Worm (Caenorhabditis elegans) whole organism, early embryonic: ENCODE results near the gene T21B4.15.
A peak's percentile ranks its signal among the peaks of the same experiment; 100 is the strongest.

ENCODE experiments used
- B0310.2 ChIP-seq: sonication (generic microtip); optimal IDR thresholded peaks from 2 replicates; lab custom pipeline; 2016; ENCODE audit warnings: mild to moderate bottlenecking, missing genetic modification characterization, missing compliant biosample characterization
- F13C5.2 ChIP-seq: sonication (generic microtip); optimal IDR thresholded peaks from 2 replicates; lab custom pipeline; 2017; ENCODE audit warnings: mild to moderate bottlenecking, missing genetic modification characterization, inconsistent platforms, missing compliant biosample characterization
- aly-1 ChIP-seq: sonication (generic microtip); optimal IDR thresholded peaks from 2 replicates; lab custom pipeline; 2016; ENCODE audit warnings: missing genetic modification characterization, missing compliant biosample characterization
- ama-1 ChIP-seq: fragments of 150-350 bp; optimal IDR thresholded peaks from 2 replicates; lab custom pipeline; 2014
- ceh-13 ChIP-seq: fragments of 200-800 bp; sonication (Bioruptor generic); optimal IDR thresholded peaks from 2 replicates; lab custom pipeline; 2018; ENCODE audit warnings: mild to moderate bottlenecking, missing genetic modification characterization, missing compliant biosample characterization
- ceh-36 ChIP-seq: sonication (generic microtip); optimal IDR thresholded peaks from 2 replicates; lab custom pipeline; 2016; ENCODE audit warnings: missing genetic modification characterization, inconsistent platforms, missing compliant biosample characterization
- ets-7 ChIP-seq: sonication (generic microtip); optimal IDR thresholded peaks from 2 replicates; lab custom pipeline; 2016; ENCODE audit warnings: missing genotype, missing genetic modification characterization, missing compliant biosample characterization
- flt-1 ChIP-seq: fragments of 200-800 bp; sonication (Bioruptor generic); IDR thresholded peaks from 2 replicates; pipeline ENCODE4 v1.3.6; 2022; ENCODE audit warnings: missing genetic modification characterization, missing compliant biosample characterization
- hmbx-1 ChIP-seq: sonication (generic microtip); optimal IDR thresholded peaks from 2 replicates; lab custom pipeline; 2016; ENCODE audit warnings: mild to moderate bottlenecking, missing genetic modification characterization, missing compliant biosample characterization
- hmg-4 ChIP-seq: fragments of 200-800 bp; sonication (Bioruptor generic); optimal IDR thresholded peaks from 2 replicates; lab custom pipeline; 2018; ENCODE audit warnings: mild to moderate bottlenecking, missing genetic modification characterization, missing compliant biosample characterization
- hnd-1 ChIP-seq: sonication (generic microtip); optimal IDR thresholded peaks from 2 replicates; lab custom pipeline; 2016; ENCODE audit warnings: missing genetic modification characterization, missing compliant biosample characterization
- pes-1 ChIP-seq: fragments of 200-800 bp; sonication (Bioruptor generic); IDR thresholded peaks from 2 replicates; pipeline ENCODE4 v1.3.6; 2022; ENCODE audit warnings: missing genetic modification reagents, missing genetic modification characterization, missing compliant biosample characterization
- scrt-1 ChIP-seq: fragments of 200-800 bp; sonication (Bioruptor generic); IDR thresholded peaks from 2 replicates; pipeline ENCODE4 v1.3.6; 2022; ENCODE audit warnings: missing genetic modification characterization, missing compliant biosample characterization
- sea-1 ChIP-seq: fragments of 200-800 bp; sonication (Bioruptor generic); conservative IDR thresholded peaks from 2 replicates; pipeline ENCODE4 v1.3.6; 2022; ENCODE audit warnings: missing genetic modification characterization, missing compliant biosample characterization
- tbx-11 ChIP-seq: fragments of 200-800 bp; sonication (Bioruptor generic); IDR thresholded peaks from 2 replicates; pipeline ENCODE4 v1.3.6; 2022; ENCODE audit warnings: missing genetic modification characterization, missing compliant biosample characterization
- tbx-37 ChIP-seq: fragments of 200-800 bp; sonication (Bioruptor generic); conservative IDR thresholded peaks from 2 replicates; pipeline ENCODE4 v1.3.6; 2022; ENCODE audit warnings: missing genetic modification reagents, missing genetic modification characterization, missing compliant biosample characterization
- tra-4 ChIP-seq: sonication (generic microtip); optimal IDR thresholded peaks from 2 replicates; lab custom pipeline; 2017; ENCODE audit warnings: missing genetic modification characterization, missing compliant biosample characterization

T21B4.15 gene

DNA sequence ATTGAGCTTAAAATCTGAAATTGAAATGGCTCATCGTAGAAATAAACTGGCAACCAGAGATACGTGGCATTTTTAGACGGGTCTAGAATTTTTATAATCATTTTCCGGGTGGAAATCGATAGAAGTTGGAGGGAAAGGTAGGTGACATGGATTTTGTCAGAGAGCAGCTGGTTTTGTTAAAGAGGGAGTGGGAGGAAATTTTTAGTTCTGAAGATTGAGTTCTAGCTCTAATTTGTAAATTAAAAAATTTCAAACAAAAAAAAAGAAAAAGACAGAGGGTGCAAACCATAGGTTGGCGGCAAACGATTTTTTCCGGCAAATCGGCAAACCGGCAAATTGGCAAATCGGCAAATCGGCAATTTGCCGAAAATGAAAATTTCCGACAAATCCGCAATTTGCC, 33.4 kb upstream of the T21B4.15 start, which contains the start of gene sre-32:
Gene sre-32 (minus strand): TSS at position 101 of the 400 bp plus-strand sequence.
- no peak for TF ChIP-seq aly-1 (tag; lab: Kevin White, UChicago)
- no peak for TF ChIP-seq sea-1 (GFP tag; lab: Robert Waterston, UW)
- no peak for TF ChIP-seq flt-1
- no peak for TF ChIP-seq ceh-36 (tag; lab: Kevin White, UChicago)
- TF ChIP-seq ceh-13 (GFP tag; lab: Kevin White, UChicago) = no peak
- no peak for TF ChIP-seq tbx-11 (GFP tag; lab: Robert Waterston, UW)
- no peak for TF ChIP-seq B0310.2 (tag; lab: Kevin White, UChicago)
- TF ChIP-seq hmg-4 (GFP tag; lab: Kevin White, UChicago) = no peak
- TF ChIP-seq F13C5.2 = no peak
- TF ChIP-seq hnd-1 (tag; lab: Kevin White, UChicago) = no peak
- no peak for TF ChIP-seq tra-4 (tag; lab: Kevin White, UChicago)
- no peak for TF ChIP-seq tbx-37 (GFP tag; lab: Robert Waterston, UW)
- no peak for TF ChIP-seq ets-7
- no peak for TF ChIP-seq ama-1 (lab: Kevin White, UChicago)
- no peak for TF ChIP-seq scrt-1 (GFP tag; lab: Robert Waterston, UW)

DNA sequence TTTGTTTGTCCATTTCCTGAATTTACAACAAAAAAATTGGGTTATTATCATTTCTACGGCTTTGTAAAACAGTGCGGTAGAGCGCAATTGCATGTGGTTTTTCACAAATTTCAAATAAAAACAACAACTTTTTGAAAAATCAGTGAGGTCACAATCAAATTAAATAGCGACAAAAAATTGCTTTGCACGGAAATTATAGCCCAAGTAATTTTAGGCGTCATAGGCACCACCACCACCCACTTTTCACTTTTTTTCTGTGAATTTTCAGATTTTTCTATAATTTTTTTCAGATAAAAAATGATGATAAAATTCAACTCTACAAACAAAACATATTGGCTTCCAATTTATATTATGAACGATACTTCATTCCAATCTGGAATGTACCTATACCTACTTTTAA, 32.7 kb upstream of the T21B4.15 start, which contains the start of gene sre-38:
Gene sre-38 (plus strand): TSS at position 301 of the 400 bp plus-strand sequence.
- no peak for TF ChIP-seq ceh-13 (GFP tag; lab: Kevin White, UChicago)
- no peak for TF ChIP-seq tbx-37 (GFP tag; lab: Robert Waterston, UW)
- no peak for TF ChIP-seq pes-1 (GFP tag; lab: Robert Waterston, UW)
- TF ChIP-seq B0310.2 (tag; lab: Kevin White, UChicago) = no peak
- no peak for TF ChIP-seq hnd-1 (tag; lab: Kevin White, UChicago)
- no peak for TF ChIP-seq tra-4 (tag; lab: Kevin White, UChicago)
- no peak for TF ChIP-seq tbx-11 (GFP tag; lab: Robert Waterston, UW)
- no peak for TF ChIP-seq ama-1 (lab: Kevin White, UChicago)
- TF ChIP-seq F13C5.2 = no peak
- no peak for TF ChIP-seq ets-7
- TF ChIP-seq aly-1 (tag; lab: Kevin White, UChicago) = no peak
- no peak for TF ChIP-seq scrt-1 (GFP tag; lab: Robert Waterston, UW)
- TF ChIP-seq hmg-4 (GFP tag; lab: Kevin White, UChicago) = no peak
- no peak for TF ChIP-seq ceh-36 (tag; lab: Kevin White, UChicago)

- no peak for TF ChIP-seq B0310.2 (tag; lab: Kevin White, UChicago)
- TF ChIP-seq flt-1 = peak; percentile 54; the same call in 1 of the 2 replicates
Measured at ce11 chrII:12459422-12459821, 30.6 kb upstream of the T21B4.15 start, which contains the start of gene tag-281. tag-281 (plus strand) TSS chrII:12459761.

ce11 chrII:12460602-12461453, 29.2 kb upstream of the T21B4.15 start, which contains the start of gene tag-280:
tag-280 (plus strand) TSS chrII:12460652.
- TF ChIP-seq tbx-11 (GFP tag; lab: Robert Waterston, UW) (no peak), F13C5.2 (no peak), B0310.2 (tag; lab: Kevin White, UChicago) (no peak), hmbx-1 (no peak), ceh-13 (GFP tag; lab: Kevin White, UChicago) (no peak), flt-1 (no peak), aly-1 (tag; lab: Kevin White, UChicago) (no peak)

DNA sequence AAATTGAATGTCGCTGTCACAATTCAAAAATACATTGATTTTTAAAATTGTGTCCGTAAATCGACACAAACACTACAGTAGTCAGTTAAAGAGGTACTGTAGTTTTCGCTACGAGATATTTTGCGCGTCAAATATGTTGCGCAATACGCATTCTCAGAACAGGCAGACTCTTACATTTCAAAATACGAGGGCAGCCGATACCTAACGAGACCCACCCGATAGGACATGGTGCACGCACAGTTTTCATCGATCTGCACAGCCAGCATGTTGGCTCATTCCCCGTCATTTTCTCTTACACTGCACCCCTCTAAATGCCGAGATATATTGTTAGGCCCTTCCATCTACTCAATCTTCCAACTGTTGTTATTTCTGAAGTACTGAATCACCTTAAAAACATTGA, 27.8 kb upstream of the T21B4.15 start, which contains the start of gene F15A4.2:
Gene F15A4.2 (plus strand): TSS at position 301 of the 400 bp plus-strand sequence.
- TF ChIP-seq B0310.2 (tag; lab: Kevin White, UChicago) = no peak

DNA sequence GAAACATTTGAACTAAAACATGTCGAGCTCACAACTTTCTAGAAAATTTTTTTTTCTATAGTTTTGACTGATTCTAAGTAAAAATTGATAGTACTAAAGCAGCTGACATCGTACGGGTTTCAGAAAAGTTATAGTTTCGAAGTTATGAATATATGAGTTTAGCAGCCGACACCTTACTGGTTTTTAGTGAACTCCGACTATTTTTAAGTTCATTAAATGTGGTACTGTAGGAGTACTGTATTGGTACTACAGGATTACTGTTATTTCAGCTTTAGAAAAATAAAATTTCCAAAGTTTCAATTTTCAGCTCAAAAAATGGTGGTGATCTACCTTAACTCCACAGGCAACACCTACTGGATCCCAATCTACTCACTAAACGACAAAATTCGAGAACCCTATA, 24.4 kb upstream of the T21B4.15 start, which contains the start of gene sre-37:
Gene sre-37 (plus strand): TSS at position 301 of the 400 bp plus-strand sequence.
- TF ChIP-seq F13C5.2 (no peak), tbx-37 (GFP tag; lab: Robert Waterston, UW) (no peak), ama-1 (lab: Kevin White, UChicago) (no peak)

- TF ChIP-seq ceh-36 (tag; lab: Kevin White, UChicago) (peak; percentile 63), hnd-1 (tag; lab: Kevin White, UChicago) (no peak)
Measured at ce11 chrII:12467047-12467446, 23.0 kb upstream of the T21B4.15 start, which contains the start of gene srg-16. srg-16 (plus strand) TSS chrII:12467133.

DNA sequence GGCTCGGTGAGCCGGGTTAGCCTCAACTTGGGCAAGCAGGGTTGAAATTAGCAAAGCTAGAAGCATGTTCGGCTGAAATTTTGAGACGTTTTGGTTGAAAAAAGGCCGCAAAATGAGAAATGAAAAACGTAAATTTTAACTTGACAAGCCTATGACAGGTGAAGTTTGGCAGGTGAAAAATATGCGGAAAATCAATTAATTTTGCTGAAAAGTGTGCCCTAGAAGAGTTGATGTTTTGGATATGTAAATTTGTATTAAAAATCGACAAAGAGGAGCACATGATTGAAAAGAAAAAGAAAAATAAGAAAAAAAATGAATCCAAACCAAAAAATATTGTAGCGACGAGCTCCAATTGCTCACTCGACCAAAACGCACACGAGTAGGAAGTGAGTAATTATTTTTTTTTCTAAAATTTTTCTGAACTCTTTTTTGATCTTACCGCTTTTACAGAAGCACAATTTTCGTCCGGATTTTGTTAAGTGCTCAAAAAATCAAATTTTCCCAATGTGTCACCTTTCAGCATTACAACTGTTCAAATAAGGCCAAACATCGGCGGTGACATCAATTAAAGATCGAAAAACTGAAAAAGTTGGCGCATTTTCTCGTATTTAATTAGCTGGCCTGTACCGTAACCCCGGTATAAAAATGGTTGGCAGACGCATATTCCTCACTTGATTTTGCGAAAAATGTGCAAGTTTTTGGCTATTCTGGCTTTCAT, 18.7 kb upstream of the T21B4.15 start, which contains the start of the genes F15A4.5 and phat-8:
Gene F15A4.5 (minus strand): TSS at position 101 of the 718 bp plus-strand sequence.
Gene phat-8 (plus strand): TSS at position 668 of the 718 bp plus-strand sequence.
- no peak for TF ChIP-seq tbx-37 (GFP tag; lab: Robert Waterston, UW)
- TF ChIP-seq B0310.2 (tag; lab: Kevin White, UChicago) = no peak
- TF ChIP-seq ceh-36 (tag; lab: Kevin White, UChicago) = no peak
- TF ChIP-seq F13C5.2 = no peak
- no peak for TF ChIP-seq hmg-4 (GFP tag; lab: Kevin White, UChicago)
- no peak for TF ChIP-seq aly-1 (tag; lab: Kevin White, UChicago)
- no peak for TF ChIP-seq ama-1 (lab: Kevin White, UChicago)
- TF ChIP-seq flt-1 = no peak
- no peak for TF ChIP-seq hnd-1 (tag; lab: Kevin White, UChicago)
- TF ChIP-seq tbx-11 (GFP tag; lab: Robert Waterston, UW) = no peak
- TF ChIP-seq pes-1 (GFP tag; lab: Robert Waterston, UW) = no peak
- no peak for TF ChIP-seq ets-7
